Worm (Caenorhabditis elegans) whole organism, young adult: ENCODE measurements around the gene lec-1.

Experiments
- B0019.2 ChIP-seq: fragments of 200-800 bp; sonication (Bioruptor generic); conservative IDR thresholded peaks from 2 replicates; pipeline ENCODE4 v1.3.6; 2022; ENCODE audit warnings: missing genetic modification reagents, missing genetic modification characterization, missing compliant biosample characterization
- B0035.1 ChIP-seq: sonication (generic microtip); optimal IDR thresholded peaks from 2 replicates; lab custom pipeline; 2016; ENCODE audit warnings: missing genetic modification characterization, mild to moderate bottlenecking, missing compliant biosample characterization, missing genotype, missing genetic modification reagents
- B0336.3 ChIP-seq: fragments of 200-800 bp; sonication (Bioruptor generic); IDR thresholded peaks from 2 replicates; pipeline ENCODE4 v1.3.6; 2022; ENCODE audit warnings: missing genetic modification characterization, missing compliant biosample characterization
- F23B12.7 ChIP-seq: sonication (generic microtip); optimal IDR thresholded peaks from 2 replicates; lab custom pipeline; 2017; ENCODE audit warnings: missing genetic modification characterization, mild to moderate bottlenecking, missing compliant biosample characterization, antibody characterized with exemption, moderate library complexity; ENCODE audit not compliant: insufficient read depth
- F39B2.1 ChIP-seq: fragments of 200-800 bp; sonication (Bioruptor generic); IDR thresholded peaks from 2 replicates; pipeline ENCODE4 v1.3.6; 2022; ENCODE audit warnings: missing genetic modification reagents, missing genetic modification characterization, missing compliant biosample characterization
- F52B5.7 ChIP-seq: sonication (generic microtip); optimal IDR thresholded peaks from 2 replicates; lab custom pipeline; 2016; ENCODE audit warnings: mild to moderate bottlenecking, missing genetic modification characterization, missing compliant biosample characterization
- F57A8.1 ChIP-seq: fragments of 200-800 bp; sonication (Bioruptor generic); optimal IDR thresholded peaks from 2 replicates; lab custom pipeline; 2018; ENCODE audit warnings: mild to moderate bottlenecking, missing genetic modification characterization, moderate library complexity, missing compliant biosample characterization
- K12H6.12 ChIP-seq: fragments of 200-800 bp; sonication (Bioruptor generic); optimal IDR thresholded peaks from 2 replicates; lab custom pipeline; 2018; ENCODE audit warnings: mild to moderate bottlenecking, missing genetic modification characterization, missing compliant biosample characterization
- T26A5.8 ChIP-seq: sonication (generic microtip); optimal IDR thresholded peaks from 2 replicates; lab custom pipeline; 2016; ENCODE audit warnings: missing genetic modification characterization, missing compliant biosample characterization
- Y95B8A.8 ChIP-seq: fragments of 200-800 bp; sonication (Bioruptor generic); IDR thresholded peaks from 2 replicates; pipeline ENCODE4 v1.3.6; 2022; ENCODE audit warnings: missing genetic modification reagents, missing genetic modification characterization, missing compliant biosample characterization
- ama-1 ChIP-seq, 3 experiments: fragments of 150-350 bp in 1 of 3; sonication (generic microtip) in 2 of 3; optimal IDR thresholded peaks; 2 replicates each; lab custom pipeline; 2014 to 2018; ENCODE audit warnings: missing biosample characterization in 2 of 3, missing genetic modification characterization in 2 of 3, missing genetic modification reagents in 2 of 3
- aptf-2 ChIP-seq: fragments of 200-800 bp; sonication (Bioruptor generic); conservative IDR thresholded peaks from 2 replicates; pipeline ENCODE4 v1.3.6; 2022; ENCODE audit warnings: missing genetic modification reagents, missing genetic modification characterization, missing compliant biosample characterization
- attf-6 ChIP-seq: fragments of 200-800 bp; sonication (Bioruptor generic); IDR thresholded peaks from 2 replicates; pipeline ENCODE4 v1.3.6; 2022; ENCODE audit warnings: missing genetic modification reagents, missing genetic modification characterization, missing compliant biosample characterization
- cebp-2 ChIP-seq: fragments of 200-800 bp; sonication (Bioruptor generic); IDR thresholded peaks from 2 replicates; pipeline ENCODE4 v1.3.6; 2022; ENCODE audit warnings: missing genetic modification characterization, missing compliant biosample characterization
- ceh-100 ChIP-seq: fragments of 200-800 bp; sonication (Bioruptor generic); IDR thresholded peaks from 2 replicates; pipeline ENCODE4 v1.3.6; 2022; ENCODE audit warnings: missing genetic modification reagents, missing genetic modification characterization, missing compliant biosample characterization
- ceh-27 ChIP-seq: fragments of 200-800 bp; sonication (Bioruptor generic); optimal IDR thresholded peaks from 2 replicates; lab custom pipeline; 2018; ENCODE audit warnings: mild to moderate bottlenecking, missing genetic modification characterization, moderate library complexity, missing compliant biosample characterization
- ceh-58 ChIP-seq: fragments of 200-800 bp; sonication (Bioruptor generic); IDR thresholded peaks from 2 replicates; pipeline ENCODE4 v1.3.6; 2022; ENCODE audit warnings: missing genetic modification characterization, missing compliant biosample characterization
- die-1 ChIP-seq: sonication (generic microtip); optimal IDR thresholded peaks from 2 replicates; lab custom pipeline; 2016; ENCODE audit warnings: missing genotype, mild to moderate bottlenecking, missing genetic modification characterization, missing compliant biosample characterization
- dox-1 ChIP-seq: fragments of 200-800 bp; sonication (Bioruptor generic); IDR thresholded peaks from 2 replicates; pipeline ENCODE4 v1.3.6; 2022; ENCODE audit warnings: missing genetic modification reagents, missing genetic modification characterization, missing compliant biosample characterization
- efl-1 ChIP-seq: fragments of 150-350 bp; optimal IDR thresholded peaks from 2 replicates; lab custom pipeline; 2014; ENCODE audit warnings: missing biosample characterization, missing genetic modification reagents, missing genetic modification characterization
- egl-18 ChIP-seq: fragments of 200-800 bp; sonication (Bioruptor generic); IDR thresholded peaks from 2 replicates; pipeline ENCODE4 v1.3.6; 2022; ENCODE audit warnings: missing genetic modification reagents, missing genetic modification characterization, missing compliant biosample characterization
- egl-44 ChIP-seq: fragments of 200-800 bp; sonication (Bioruptor generic); IDR thresholded peaks from 2 replicates; pipeline ENCODE4 v1.3.6; 2022; ENCODE audit warnings: missing genetic modification reagents, missing genetic modification characterization, missing compliant biosample characterization
- egrh-3 ChIP-seq: fragments of 200-800 bp; sonication (Bioruptor generic); IDR thresholded peaks from 2 replicates; pipeline ENCODE4 v1.3.6; 2022; ENCODE audit warnings: missing genetic modification reagents, missing genetic modification characterization, missing compliant biosample characterization
- ets-4 ChIP-seq: fragments of 200-800 bp; sonication (Bioruptor generic); optimal IDR thresholded peaks from 2 replicates; lab custom pipeline; 2018; ENCODE audit warnings: mild to moderate bottlenecking, missing genetic modification characterization, missing compliant biosample characterization
- fkh-3 ChIP-seq: sonication (generic microtip); optimal IDR thresholded peaks from 2 replicates; lab custom pipeline; 2016; ENCODE audit warnings: mild to moderate bottlenecking, missing genetic modification characterization, missing compliant biosample characterization
- hlh-26 ChIP-seq: fragments of 200-800 bp; sonication (Bioruptor generic); conservative IDR thresholded peaks from 2 replicates; pipeline ENCODE4 v1.3.6; 2022; ENCODE audit warnings: missing genetic modification reagents, missing genetic modification characterization, missing compliant biosample characterization
- hmg-1.2 ChIP-seq: fragments of 200-800 bp; sonication (Bioruptor generic); IDR thresholded peaks from 2 replicates; pipeline ENCODE4 v1.3.6; 2022; ENCODE audit warnings: missing genetic modification reagents, missing genetic modification characterization, missing compliant biosample characterization
- hrde-1 ChIP-seq: sonication (generic microtip); optimal IDR thresholded peaks from 2 replicates; lab custom pipeline; 2016; ENCODE audit warnings: missing genetic modification characterization, mild to moderate bottlenecking, missing compliant biosample characterization, moderate library complexity, missing genotype, missing genetic modification reagents, borderline replicate concordance
- lag-1 ChIP-seq: fragments of 200-800 bp; sonication (Bioruptor generic); IDR thresholded peaks from 2 replicates; pipeline ENCODE4 v1.3.6; 2022; ENCODE audit warnings: missing genetic modification reagents, missing genetic modification characterization, missing compliant biosample characterization
- lsl-1 ChIP-seq: fragments of 200-800 bp; sonication (Bioruptor generic); optimal IDR thresholded peaks from 2 replicates; lab custom pipeline; 2018; ENCODE audit warnings: mild to moderate bottlenecking, missing genetic modification characterization, moderate library complexity, missing compliant biosample characterization
- madf-10 ChIP-seq: sonication (generic microtip); optimal IDR thresholded peaks from 2 replicates; lab custom pipeline; 2016; ENCODE audit warnings: mild to moderate bottlenecking, missing genetic modification characterization, missing compliant biosample characterization
- madf-8 ChIP-seq: fragments of 200-800 bp; sonication (Bioruptor generic); conservative IDR thresholded peaks from 2 replicates; pipeline ENCODE4 v1.3.6; 2022; ENCODE audit warnings: missing genetic modification reagents, missing genetic modification characterization, missing compliant biosample characterization
- mcd-1 ChIP-seq: fragments of 200-800 bp; sonication (Bioruptor generic); IDR thresholded peaks from 2 replicates; pipeline ENCODE4 v1.3.6; 2022; ENCODE audit warnings: missing genetic modification reagents, missing genetic modification characterization, missing compliant biosample characterization
- mel-28 ChIP-seq: sonication (generic microtip); optimal IDR thresholded peaks from 2 replicates; lab custom pipeline; 2016; ENCODE audit warnings: borderline replicate concordance, mild to moderate bottlenecking, missing genetic modification characterization, missing compliant biosample characterization
- nfya-2 ChIP-seq: fragments of 200-800 bp; sonication (Bioruptor generic); IDR thresholded peaks from 2 replicates; pipeline ENCODE4 v1.3.6; 2022; ENCODE audit warnings: missing genetic modification reagents, missing genetic modification characterization, missing compliant biosample characterization
- nhr-120 ChIP-seq: fragments of 200-800 bp; sonication (Bioruptor generic); IDR thresholded peaks from 2 replicates; pipeline ENCODE4 v1.3.6; 2022; ENCODE audit warnings: missing genetic modification characterization, missing compliant biosample characterization
- nhr-90 ChIP-seq: sonication (generic microtip); optimal IDR thresholded peaks from 2 replicates; lab custom pipeline; 2016; ENCODE audit warnings: missing genotype, mild to moderate bottlenecking, missing genetic modification characterization, missing compliant biosample characterization
- pha-4 ChIP-seq: fragments of 150-350 bp; sonication (generic microtip); optimal IDR thresholded peaks from 2 replicates; lab custom pipeline; 2014; ENCODE audit warnings: missing biosample characterization, missing genetic modification reagents, missing genetic modification characterization
- rcor-1 ChIP-seq: fragments of 200-800 bp; sonication (Bioruptor generic); IDR thresholded peaks from 2 replicates; pipeline ENCODE4 v1.3.6; 2022; ENCODE audit warnings: missing genetic modification reagents, missing genetic modification characterization, missing compliant biosample characterization
- sea-2 ChIP-seq: fragments of 200-800 bp; sonication (Bioruptor generic); IDR thresholded peaks from 2 replicates; pipeline ENCODE4 v1.3.6; 2022; ENCODE audit warnings: missing genetic modification characterization, missing compliant biosample characterization
- somi-1 ChIP-seq: fragments of 200-800 bp; sonication (Bioruptor generic); optimal IDR thresholded peaks from 2 replicates; lab custom pipeline; 2018; ENCODE audit warnings: mild to moderate bottlenecking, missing genetic modification characterization, missing compliant biosample characterization
- sptf-2 ChIP-seq: fragments of 200-800 bp; sonication (Bioruptor generic); optimal IDR thresholded peaks from 2 replicates; lab custom pipeline; 2018; ENCODE audit warnings: mild to moderate bottlenecking, missing genetic modification characterization, missing compliant biosample characterization
- tbx-9 ChIP-seq: sonication (generic microtip); optimal IDR thresholded peaks from 2 replicates; lab custom pipeline; 2016; ENCODE audit warnings: borderline replicate concordance, missing genetic modification characterization, inconsistent platforms, missing compliant biosample characterization
- unc-130 ChIP-seq: sonication (generic microtip); optimal IDR thresholded peaks from 2 replicates; lab custom pipeline; 2016; ENCODE audit warnings: missing genetic modification reagents, missing genetic modification characterization, missing compliant biosample characterization
- unc-62 ChIP-seq: fragments of 150-350 bp; optimal IDR thresholded peaks from 2 replicates; lab custom pipeline; 2014; ENCODE audit warnings: missing biosample characterization, missing genetic modification reagents, missing genetic modification characterization
- zfh-2 ChIP-seq: fragments of 200-800 bp; sonication (Bioruptor generic); conservative IDR thresholded peaks from 2 replicates; pipeline ENCODE4 v1.3.6; 2022; ENCODE audit warnings: missing genetic modification reagents, missing genetic modification characterization, missing compliant biosample characterization
- ztf-25 ChIP-seq: fragments of 200-800 bp; sonication (Bioruptor generic); IDR thresholded peaks from 2 replicates; pipeline ENCODE4 v1.3.6; 2022; ENCODE audit warnings: missing genetic modification reagents, missing genetic modification characterization, missing compliant biosample characterization
- ztf-28 ChIP-seq: fragments of 200-800 bp; sonication (Bioruptor generic); IDR thresholded peaks from 2 replicates; pipeline ENCODE4 v1.3.6; 2022; ENCODE audit warnings: missing genetic modification reagents, missing genetic modification characterization, missing compliant biosample characterization
- ztf-3 ChIP-seq: fragments of 200-800 bp; sonication (Bioruptor generic); optimal IDR thresholded peaks from 2 replicates; lab custom pipeline; 2018; ENCODE audit warnings: mild to moderate bottlenecking, missing genetic modification characterization, missing compliant biosample characterization

lec-1 gene

DNA sequence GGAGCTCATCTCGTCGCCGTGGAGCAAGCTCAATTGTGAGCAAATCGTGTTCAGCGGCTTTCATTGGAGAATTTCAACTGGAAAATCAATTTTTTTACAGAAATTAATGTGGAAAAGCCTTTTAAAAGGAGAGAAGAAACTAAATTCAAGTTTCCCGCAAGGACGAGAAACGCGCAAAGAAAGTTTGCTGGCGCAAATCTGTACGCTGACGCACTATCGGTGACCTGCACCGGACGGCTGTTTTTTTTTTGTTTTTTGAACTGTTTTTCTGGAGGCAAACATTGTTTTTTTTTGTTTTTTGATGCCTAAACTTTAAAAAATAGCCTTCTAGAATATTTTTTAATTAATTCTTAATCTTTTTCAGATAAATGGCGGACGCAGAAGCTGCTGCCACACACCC is 38.4 kb upstream of the lec-1 start, which contains the start of the genes hpr-17 and F32A11.1 (continued):
- TF ChIP-seq T26A5.8 (tag; lab: Kevin White, UChicago) (no peak), madf-8 (GFP tag; lab: Robert Waterston, UW) (peak; percentile 37; the same call in 1 of the 2 replicates), lsl-1 (GFP tag; lab: Kevin White, UChicago) (peak; percentile 64), die-1 (no peak), mcd-1 (peak; percentile 93), B0336.3 (GFP tag; lab: Robert Waterston, UW) (peak; percentile 74), unc-62 (no peak), hrde-1 (tag; lab: Kevin White, UChicago) (no peak), nfya-2 (no peak), fkh-3 (tag; lab: Kevin White, UChicago) (no peak), B0035.1 (tag; lab: Kevin White, UChicago) (no peak), F52B5.7 (tag; lab: Kevin White, UChicago) (no peak), F39B2.1 (GFP tag; lab: Robert Waterston, UW) (no peak), pha-4 (tag; lab: Kevin White, UChicago) (no peak), ets-4 (GFP tag; lab: Kevin White, UChicago) (no peak), nhr-120 (GFP tag; lab: Robert Waterston, UW) (no peak), hmg-1.2 (GFP tag; lab: Robert Waterston, UW) (peak; percentile 57), K12H6.12 (peak; percentile 53), zfh-2 (GFP tag; lab: Robert Waterston, UW) (peak; percentile 35; the same call in 1 of the 2 replicates), Y95B8A.8 (GFP tag; lab: Robert Waterston, UW) (no peak), tbx-9 (tag; lab: Kevin White, UChicago) (no peak), nhr-90 (tag; lab: Kevin White, UChicago) (no peak), ztf-25 (GFP tag; lab: Robert Waterston, UW) (no peak), ceh-58 (GFP tag; lab: Robert Waterston, UW) (no peak), ztf-28 (GFP tag; lab: Robert Waterston, UW) (no peak), rcor-1 (peak; percentile 56; the same call in 1 of the 2 replicates), egl-18 (GFP tag; lab: Robert Waterston, UW) (no peak), aptf-2 (GFP tag; lab: Robert Waterston, UW) (no peak), F57A8.1 (GFP tag; lab: Kevin White, UChicago) (no peak), mel-28 (tag; lab: Kevin White, UChicago) (no peak), madf-10 (tag; lab: Kevin White, UChicago) (no peak), ceh-100 (GFP tag; lab: Robert Waterston, UW) (peak; percentile 67), egrh-3 (no peak), ama-1 (optimal IDR thresholded peaks at IDR 0.05; lab: Kevin White, UChicago) (no peak), ama-1 (GFP tag; optimal IDR thresholded peaks at IDR 0.05; lab: Kevin White, UChicago) (no peak), ceh-27 (GFP tag; lab: Kevin White, UChicago) (peak; percentile 18), ztf-3 (GFP tag; lab: Kevin White, UChicago) (no peak), attf-6 (no peak), somi-1 (no peak), unc-130 (GFP tag; lab: Kevin White, UChicago) (no peak), cebp-2 (no peak), B0019.2 (0 out of 2 replicates have a peak, but pooled peaks have one; percentile 34), efl-1 (GFP tag; lab: Kevin White, UChicago) (peak; percentile 86), F23B12.7 (tag; lab: Kevin White, UChicago) (no peak), sea-2 (GFP tag; lab: Robert Waterston, UW) (no peak), sptf-2 (GFP tag; lab: Kevin White, UChicago) (no peak), egl-44 (peak; percentile 46; the same call in 1 of the 2 replicates), dox-1 (GFP tag; lab: Robert Waterston, UW) (peak; percentile 72; the same call in 1 of the 2 replicates), lag-1 (GFP tag; lab: Robert Waterston, UW) (no peak), hlh-26 (no peak)
